Fruit fly (Drosophila melanogaster) whole organism, prepupa: Measurements from ENCODE around the gene Ip259.

Source experiments
- CG16779 ChIP-seq: fragments of 200-800 bp; sonication (Bioruptor generic); optimal IDR thresholded peaks from 3 replicates; lab custom pipeline; 2017; ENCODE audit warnings: missing biosample characterization, mild to moderate bottlenecking, missing genetic modification characterization
- CG6276 ChIP-seq: fragments of 200-800 bp; sonication (Bioruptor generic); optimal IDR thresholded peaks from 2 replicates; lab custom pipeline; 2017; ENCODE audit warnings: missing biosample characterization, mild to moderate bottlenecking, missing genetic modification characterization
- CG6808 ChIP-seq: fragments of 200-800 bp; sonication (Bioruptor generic); optimal IDR thresholded peaks from 3 replicates; lab custom pipeline; 2017; ENCODE audit warnings: missing biosample characterization, missing genetic modification characterization, mild to moderate bottlenecking, moderate library complexity, missing genetic modification reagents
- Eip75B ChIP-seq: fragments of 200-800 bp; sonication (Bioruptor generic); optimal IDR thresholded peaks from 3 replicates; lab custom pipeline; 2016; ENCODE audit warnings: missing biosample characterization, missing genetic modification characterization
- Eip93F ChIP-seq: fragments of 200-800 bp; sonication (Bioruptor generic); optimal IDR thresholded peaks from 2 replicates; lab custom pipeline; 2016; ENCODE audit warnings: missing biosample characterization, mild to moderate bottlenecking, missing genetic modification characterization
- Ets96B ChIP-seq: fragments of 200-800 bp; optimal IDR thresholded peaks from 2 replicates; lab custom pipeline; 2019; ENCODE audit warnings: missing biosample characterization, mild to moderate bottlenecking, missing genetic modification characterization, moderate library complexity
- Gug ChIP-seq: fragments of 200-800 bp; sonication (Bioruptor generic); IDR thresholded peaks from 2 replicates; pipeline ENCODE4 v1.3.6; 2022; ENCODE audit warnings: missing biosample characterization, missing genetic modification characterization
- Hr39 ChIP-seq: fragments of 200-800 bp; sonication (Bioruptor generic); optimal IDR thresholded peaks from 2 replicates; lab custom pipeline; 2016; ENCODE audit warnings: missing biosample characterization, missing genetic modification characterization
- Hr4 ChIP-seq: fragments of 200-800 bp; sonication (Bioruptor generic); optimal IDR thresholded peaks from 3 replicates; lab custom pipeline; 2016; ENCODE audit warnings: missing biosample characterization, missing genetic modification characterization
- esn ChIP-seq: fragments of 200-800 bp; sonication (Bioruptor generic); optimal IDR thresholded peaks from 2 replicates; lab custom pipeline; 2016; ENCODE audit warnings: missing biosample characterization, mild to moderate bottlenecking, missing genetic modification characterization, moderate library complexity
- fd59A ChIP-seq: fragments of 200-800 bp; sonication (Bioruptor generic); optimal IDR thresholded peaks from 2 replicates; lab custom pipeline; 2017; ENCODE audit warnings: missing biosample characterization, mild to moderate bottlenecking, missing genetic modification characterization, missing genetic modification reagents
- svp ChIP-seq: fragments of 200-800 bp; sonication (Bioruptor generic); peaks from one replicate; lab custom pipeline; 2016; ENCODE audit warnings: missing biosample characterization, missing genetic modification characterization
- vri ChIP-seq: fragments of 200-800 bp; sonication (Bioruptor generic); optimal IDR thresholded peaks from 3 replicates; lab custom pipeline; 2016; ENCODE audit warnings: missing biosample characterization, mild to moderate bottlenecking, missing genetic modification characterization

- TF ChIP-seq CG6808 (no peak), vri (no peak), CG6276 (GFP tag; lab: Kevin White, UChicago) (no peak), Hr4 (GFP tag; lab: Kevin White, UChicago) (no peak), Hr39 (no peak), Gug (no peak), esn (GFP tag; lab: Kevin White, UChicago) (no peak), Ets96B (tag; lab: Kevin White, UChicago) (no peak), Eip75B (GFP tag; lab: Kevin White, UChicago) (no peak), svp (no peak), fd59A (no peak), Eip93F (GFP tag; lab: Kevin White, UChicago) (no peak), CG16779 (no peak)
Measured at dm6 chr2L:10396488-10396824, 11.7 kb upstream of the Ip259 start, which contains the start of gene Cnot4.
